Worm (Caenorhabditis elegans) whole organism, L4 larva: ENCODE data around the gene F55G1.6.

ENCODE experiments used
- aha-1 ChIP-seq: fragments of 150-350 bp; peaks from one replicate; lab custom pipeline; 2014; ENCODE audit warnings: missing biosample characterization, missing genetic modification characterization
- ceh-20 ChIP-seq: fragments of 200-800 bp; sonication (Bioruptor generic); IDR thresholded peaks from 2 replicates; pipeline ENCODE4 v1.3.6; 2022; ENCODE audit warnings: missing genetic modification reagents, missing genetic modification characterization, missing compliant biosample characterization
- ceh-82 ChIP-seq: sonication (generic microtip); optimal IDR thresholded peaks from 2 replicates; lab custom pipeline; 2017; ENCODE audit warnings: missing biosample characterization, missing genetic modification characterization
- dve-1 ChIP-seq: sonication (generic microtip); optimal IDR thresholded peaks from 2 replicates; lab custom pipeline; 2017; ENCODE audit warnings: antibody characterized with exemption, mild to moderate bottlenecking, missing genetic modification characterization, missing compliant biosample characterization; ENCODE audit not compliant: insufficient read depth
- egl-27 ChIP-seq: sonication (generic microtip); optimal IDR thresholded peaks from 3 replicates; lab custom pipeline; 2017; ENCODE audit warnings: missing biosample characterization, missing genetic modification reagents, missing genetic modification characterization
- lin-39 ChIP-seq: fragments of 150-350 bp; optimal IDR thresholded peaks from 2 replicates; lab custom pipeline; 2014; ENCODE audit warnings: missing biosample characterization, missing genetic modification reagents, missing genetic modification characterization
- lsy-2 ChIP-seq, 2 experiments: fragments of 150-350 bp in 1 of 2; sonication (generic microtip) in 1 of 2; optimal IDR thresholded peaks; 2 replicates each; lab custom pipeline; 2014 to 2017; ENCODE audit warnings: missing biosample characterization in 2 of 2, missing genetic modification characterization in 2 of 2
- nhr-237 ChIP-seq: sonication (generic microtip); optimal IDR thresholded peaks from 2 replicates; lab custom pipeline; 2017; ENCODE audit warnings: missing biosample characterization, missing genetic modification characterization
- nhr-76 ChIP-seq: fragments of 150-350 bp; optimal IDR thresholded peaks from 2 replicates; lab custom pipeline; 2014; ENCODE audit warnings: missing biosample characterization, missing genetic modification characterization
- unc-39 ChIP-seq: sonication (generic microtip); optimal IDR thresholded peaks from 2 replicates; lab custom pipeline; 2017; ENCODE audit warnings: missing biosample characterization, missing genetic modification characterization

- TF ChIP-seq dve-1: no peak
- no peak for TF ChIP-seq ceh-20 (GFP tag; lab: Robert Waterston, UW)
- no peak for TF ChIP-seq unc-39 (tag; lab: Kevin White, UChicago)
- TF ChIP-seq lin-39: no peak
- TF ChIP-seq ceh-82 (tag; lab: Kevin White, UChicago): no peak
- TF ChIP-seq egl-27 (tag; lab: Kevin White, UChicago): no peak
- TF ChIP-seq nhr-76 (tag; lab: Kevin White, UChicago): no peak
- no peak for TF ChIP-seq aha-1 (tag; lab: Kevin White, UChicago)
- no peak for TF ChIP-seq nhr-237 (tag; lab: Kevin White, UChicago)
- no peak for TF ChIP-seq lsy-2 (tag; optimal IDR thresholded peaks at IDR 0.05; lab: Kevin White, UChicago)
Observed at ce11 chrIV:7453661-7454159, 19.6 kb upstream of the F55G1.6 start.
